Worm (Caenorhabditis elegans): ENCODE results near the gene Y11D7A.3.

ce11 chrIV:9199148-9199938 lies 33.5 kb upstream of the Y11D7A.3 start:
- no peak for TF ChIP-seq him-1 (tag; optimal IDR thresholded peaks at IDR 0.05)
- TF ChIP-seq W03F9.2 (tag; optimal IDR thresholded peaks at IDR 0.05), result no peak

Data from whole organism, L4/young adult.